Worm (Caenorhabditis elegans): ENCODE measurements around the gene chhy-1.

The chhy-1 gene

ce11 chrII:8602337-8602944 lies 15.0 kb downstream of the chhy-1 start, which contains the start of the genes cpf-1 and rpl-26 (continued):
- TF ChIP-seq nhr-77 (tag; optimal IDR thresholded peaks at IDR 0.05) (peak; percentile 37), unc-86 (tag; optimal IDR thresholded peaks at IDR 0.05) (peak; percentile 26), mef-2 (tag; optimal IDR thresholded peaks at IDR 0.05) (no peak), nhr-90 (tag; optimal IDR thresholded peaks at IDR 0.05; ENCODE audit: poor library complexity) (no peak), swsn-7 (tag; optimal IDR thresholded peaks at IDR 0.05) (peak; percentile 53), jun-1 (tag; optimal IDR thresholded peaks at IDR 0.05) (peak; percentile 37), nhr-84 (tag; optimal IDR thresholded peaks at IDR 0.05) (no peak), ztf-4 (tag; optimal IDR thresholded peaks at IDR 0.05) (no peak), pqm-1 (tag; optimal IDR thresholded peaks at IDR 0.05) (no peak), ceh-63 (GFP tag; optimal IDR thresholded peaks at IDR 0.05) (no peak), elt-3 (tag; optimal IDR thresholded peaks at IDR 0.05) (peak in 1 of 6 experiments; percentile 84), ceh-90 (tag; optimal IDR thresholded peaks at IDR 0.05) (no peak), mab-9 (GFP tag; IDR thresholded peaks at IDR 0.05) (no peak), hpl-2 (GFP tag; optimal IDR thresholded peaks at IDR 0.05) (no peak), hlh-4 (tag; optimal IDR thresholded peaks at IDR 0.05) (no peak), isw-1 (GFP tag; IDR thresholded peaks at IDR 0.05) (peak; percentile 38; the same call in 1 of the 2 replicates), efl-3 (GFP tag; optimal IDR thresholded peaks at IDR 0.05) (no peak), unc-30 (tag; optimal IDR thresholded peaks at IDR 0.05) (no peak), nhr-76 (tag; optimal IDR thresholded peaks at IDR 0.05) (no peak), blmp-1 (tag; optimal IDR thresholded peaks at IDR 0.05) (peak; percentile 67), snu-23 (GFP tag; optimal IDR thresholded peaks at IDR 0.05) (peak; percentile 69), dpl-1 (GFP tag; optimal IDR thresholded peaks at IDR 0.05) (peak; percentile 65 to 78 (median 67)), egl-27 (tag; optimal IDR thresholded peaks at IDR 0.05) (no peak), lin-35 (GFP tag; optimal IDR thresholded peaks at IDR 0.05) (peak; percentile 70 to 81), egl-13 (tag; optimal IDR thresholded peaks at IDR 0.05) (no peak), lin-13 (GFP tag; optimal IDR thresholded peaks at IDR 0.05) (peak; percentile 12), ceh-82 (tag; optimal IDR thresholded peaks at IDR 0.05) (peak; percentile 10 to 61 (median 23)), snpc-4 (tag; optimal IDR thresholded peaks at IDR 0.05) (peak; percentile 4), pax-3 (tag; optimal IDR thresholded peaks at IDR 0.05) (no peak), mdl-1 (tag; optimal IDR thresholded peaks at IDR 0.05) (peak in 1 of 2 experiments; percentile 39), elt-2 (tag; optimal IDR thresholded peaks at IDR 0.05) (no peak), lsy-2 (tag; optimal IDR thresholded peaks at IDR 0.05) (peak; percentile 70 to 93), Y116A8C.19 (tag; optimal IDR thresholded peaks at IDR 0.05; ENCODE audit: borderline replicate concordance) (no peak), C16A3.4 (tag; optimal IDR thresholded peaks at IDR 0.05) (peak; percentile 61), sup-37 (GFP tag; optimal IDR thresholded peaks at IDR 0.05) (no peak), aly-2 (tag; optimal IDR thresholded peaks at IDR 0.05) (no peak), ces-1 (GFP tag; optimal IDR thresholded peaks at IDR 0.05) (no peak), rnt-1 (tag; optimal IDR thresholded peaks at IDR 0.05) (peak; percentile 61), C34B4.2 (tag; optimal IDR thresholded peaks at IDR 0.05) (no peak), nhr-237 (tag; optimal IDR thresholded peaks at IDR 0.05) (no peak), hlh-17 (GFP tag; optimal IDR thresholded peaks at IDR 0.05; ENCODE audit: borderline replicate concordance) (no peak), vab-15 (tag; optimal IDR thresholded peaks at IDR 0.05) (no peak), nhr-20 (tag; optimal IDR thresholded peaks at IDR 0.05) (peak; percentile 71), ztf-11 (tag; optimal IDR thresholded peaks at IDR 0.05) (no peak), nhr-47 (tag; optimal IDR thresholded peaks at IDR 0.05) (peak; percentile 44), lin-14 (GFP tag; optimal IDR thresholded peaks at IDR 0.05) (no peak), lin-15B (tag; optimal IDR thresholded peaks at IDR 0.05) (peak; percentile 29), ama-1 (optimal IDR thresholded peaks at IDR 0.05) (no peak), C04F5.9 (tag; optimal IDR thresholded peaks at IDR 0.05) (no peak), unc-98 (GFP tag; IDR thresholded peaks at IDR 0.05) (no peak), F16B12.6 (tag; optimal IDR thresholded peaks at IDR 0.05) (peak; percentile 73), nhr-85 (tag) (peak; percentile 48)

All from whole organism, L1 larva.